Fruit fly (Drosophila melanogaster) whole organism, prepupa: ENCODE measurements around the gene Ir62a.

Source experiments
- Eip93F ChIP-seq: fragments of 200-800 bp; sonication (Bioruptor generic); optimal IDR thresholded peaks from 2 replicates; lab custom pipeline; 2016; ENCODE audit warnings: missing biosample characterization, mild to moderate bottlenecking, missing genetic modification characterization
- ss ChIP-seq, 2 experiments: fragments of 200-800 bp; sonication (Bioruptor generic); optimal IDR thresholded peaks; 2 replicates in 1 of 2; 3 replicates in 1 of 2; lab custom pipeline; 2017 to 2018; ENCODE audit warnings: mild to moderate bottlenecking in 2 of 2, missing biosample characterization in 2 of 2, missing genetic modification characterization in 2 of 2, moderate library complexity in 1 of 2

DNA sequence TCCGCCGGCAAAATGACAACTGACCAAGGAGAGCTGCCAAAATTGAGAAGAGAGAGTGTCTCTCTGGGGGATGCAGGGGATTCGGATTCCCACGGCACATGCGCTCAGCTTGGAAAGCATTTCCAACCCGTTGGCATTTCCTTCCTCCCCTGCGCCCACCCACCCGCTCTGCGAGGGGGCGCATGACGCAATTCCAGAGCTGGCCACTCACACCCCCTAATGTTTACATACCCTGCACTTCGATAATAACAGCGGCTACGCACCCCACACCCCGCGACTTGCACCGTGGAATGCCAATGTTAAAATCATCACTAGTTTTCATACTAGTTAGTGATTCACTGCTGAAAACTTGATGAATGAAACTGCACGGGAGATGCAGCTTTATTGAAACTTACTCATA, 41.5 kb downstream of the Ir62a start, which contains the start of gene stet:
- no peak for TF ChIP-seq Eip93F
- TF ChIP-seq ss (GFP tag; optimal IDR thresholded peaks at IDR 0.05; lab: Kevin White, UChicago), result no peak
